Fruit fly (Drosophila melanogaster): ENCODE results near the gene CG13998.
A peak's percentile ranks its signal among the peaks of the same experiment; 100 is the strongest.

CG13998 gene

DNA sequence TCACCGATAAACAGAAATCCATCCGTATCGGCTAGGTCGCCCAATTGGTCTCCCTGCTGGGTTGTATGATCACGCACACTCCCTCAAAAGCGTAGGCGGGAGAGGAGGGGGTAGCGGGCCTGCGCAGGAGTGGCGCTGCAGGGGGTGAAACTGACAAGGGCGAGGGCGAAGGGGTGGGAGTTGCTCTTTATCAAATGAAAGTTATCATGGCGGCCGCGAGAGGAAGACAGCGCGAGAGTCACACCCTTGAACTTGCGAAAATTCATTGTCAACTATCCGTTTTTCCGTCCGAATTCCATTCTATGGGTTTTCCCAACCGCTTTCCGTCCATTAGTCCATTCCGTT lies 22.4 kb upstream of the CG13998 start (continued):
- TF ChIP-seq knrl (GFP tag; IDR thresholded peaks at IDR 0.05; ENCODE audit: partially characterized antibody), result no peak
- no peak for TF ChIP-seq CG7839 (tag; optimal IDR thresholded peaks at IDR 0.05)
- no peak for TF ChIP-seq CG30403 (GFP tag; optimal IDR thresholded peaks at IDR 0.05)
- no peak for TF ChIP-seq Atf6 (GFP tag; IDR thresholded peaks at IDR 0.05)
- TF ChIP-seq CG2129 (GFP tag; IDR thresholded peaks at IDR 0.05; ENCODE audit: partially characterized antibody), result no peak
- TF ChIP-seq Ptx1 (GFP tag; IDR thresholded peaks at IDR 0.05), result no peak
- TF ChIP-seq ems (GFP tag; optimal IDR thresholded peaks at IDR 0.05), result no peak
- TF ChIP-seq CG33557 (GFP tag; optimal IDR thresholded peaks at IDR 0.05), result no peak
- peak; percentile 42 for TF ChIP-seq CG10267 (tag; optimal IDR thresholded peaks at IDR 0.05)
- TF ChIP-seq CG14441 (GFP tag; IDR thresholded peaks at IDR 0.05), result no peak
- TF ChIP-seq Fer1 (GFP tag; optimal IDR thresholded peaks at IDR 0.05), result no peak
- TF ChIP-seq CG12071 (GFP tag; optimal IDR thresholded peaks at IDR 0.05), result peak; percentile 7
- TF ChIP-seq pros (GFP tag; optimal IDR thresholded peaks at IDR 0.05), result peak; percentile 40
- TF ChIP-seq Hr78 (GFP tag; optimal IDR thresholded peaks at IDR 0.05), result peak in 1 of 2 experiments; percentile 33
- TF ChIP-seq dm (GFP tag; optimal IDR thresholded peaks at IDR 0.05), result no peak
- TF ChIP-seq Hr51 (GFP tag; optimal IDR thresholded peaks at IDR 0.05), result no peak
- TF ChIP-seq Ada2b (GFP tag; IDR thresholded peaks at IDR 0.05), result no peak
- no peak for TF ChIP-seq Gug (GFP tag; IDR thresholded peaks at IDR 0.05)
- peak; percentile 79 for TF ChIP-seq CG15479 (GFP tag; optimal IDR thresholded peaks at IDR 0.05)
- no peak for TF ChIP-seq dan (GFP tag; IDR thresholded peaks at IDR 0.05)
- no peak for TF ChIP-seq CG1792 (GFP tag; optimal IDR thresholded peaks at IDR 0.05)
- no peak for TF ChIP-seq HmgZ (tag; optimal IDR thresholded peaks at IDR 0.05)
- TF ChIP-seq CG1832 (GFP tag; optimal IDR thresholded peaks at IDR 0.05), result peak; percentile 46
- TF ChIP-seq CG18262 (tag; optimal IDR thresholded peaks at IDR 0.05), result no peak
- no peak for TF ChIP-seq prd (optimal IDR thresholded peaks at IDR 0.05)
- no peak for TF ChIP-seq prd (GFP tag; IDR thresholded peaks at IDR 0.05)
- no peak for TF ChIP-seq CG13296 (GFP tag; optimal IDR thresholded peaks at IDR 0.05)
- no peak for TF ChIP-seq lov (optimal IDR thresholded peaks at IDR 0.05)
- TF ChIP-seq lov (GFP tag; IDR thresholded peaks at IDR 0.05), result no peak
- no peak for TF ChIP-seq BEAF-32 (GFP tag; optimal IDR thresholded peaks at IDR 0.05)

DNA sequence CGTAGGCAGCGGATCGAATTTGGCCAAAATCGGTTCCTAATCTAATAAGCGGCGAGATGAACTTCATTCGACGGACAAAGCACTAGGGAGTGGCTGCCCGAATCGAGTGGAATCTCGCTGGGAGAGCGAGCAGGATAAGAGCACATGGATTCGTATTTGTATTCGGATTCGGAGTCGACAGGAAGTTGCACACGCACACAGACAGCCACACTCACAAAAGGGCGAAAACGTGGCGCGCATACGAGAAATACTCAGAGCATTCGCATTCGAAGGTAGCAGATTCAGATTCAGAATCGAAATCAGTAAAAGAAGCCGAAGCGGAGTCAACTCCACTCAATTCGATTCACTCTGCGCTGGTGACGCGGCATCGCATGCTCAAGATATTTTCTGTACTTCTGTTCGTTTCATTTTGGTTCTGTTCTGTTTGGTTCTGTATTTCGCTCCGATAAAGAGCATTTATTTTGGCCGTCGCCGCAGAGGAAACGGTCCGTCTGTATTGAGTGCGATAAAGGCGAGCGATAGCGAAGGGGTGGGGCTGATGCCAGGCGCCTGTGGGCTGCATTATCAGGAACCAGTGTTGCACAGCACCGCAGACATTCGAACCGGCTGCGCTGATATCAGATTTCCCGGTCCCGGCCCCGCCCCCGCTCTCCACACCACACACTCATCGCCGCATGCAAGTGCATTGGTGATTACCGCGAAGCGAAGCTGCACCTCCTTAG lies 21.9 kb upstream of the CG13998 start:
- TF ChIP-seq sens (GFP tag), result peak; percentile 56
- TF ChIP-seq dm (GFP tag; optimal IDR thresholded peaks at IDR 0.05), result no peak
- no peak for TF ChIP-seq Sox102F (GFP tag; optimal IDR thresholded peaks at IDR 0.05)
- no peak for TF ChIP-seq grau (tag; optimal IDR thresholded peaks at IDR 0.05)
- TF ChIP-seq Max (GFP tag; optimal IDR thresholded peaks at IDR 0.05), result peak; percentile 13
- TF ChIP-seq sisA (GFP tag; IDR thresholded peaks at IDR 0.05), result no peak
- no peak for TF ChIP-seq en (GFP tag; optimal IDR thresholded peaks at IDR 0.05)
- no peak for TF ChIP-seq al (GFP tag; IDR thresholded peaks at IDR 0.05)
- no peak for TF ChIP-seq zfh1 (GFP tag; IDR thresholded peaks at IDR 0.05)
- TF ChIP-seq CG3281 (GFP tag; optimal IDR thresholded peaks at IDR 0.05), result no peak
- TF ChIP-seq fd102C (GFP tag; optimal IDR thresholded peaks at IDR 0.05), result no peak
- peak in 1 of 2 experiments; percentile 4 for TF ChIP-seq tll (GFP tag; optimal IDR thresholded peaks at IDR 0.05)
- TF ChIP-seq fd96Cb (tag; optimal IDR thresholded peaks at IDR 0.05), result no peak
- no peak for TF ChIP-seq vnd (GFP tag; IDR thresholded peaks at IDR 0.05; ENCODE audit: partially characterized antibody)
- TF ChIP-seq NC2α (GFP tag; optimal IDR thresholded peaks at IDR 0.05), result no peak
- TF ChIP-seq dpn (GFP tag; optimal IDR thresholded peaks at IDR 0.05), result no peak
- TF ChIP-seq CG8281 (tag; optimal IDR thresholded peaks at IDR 0.05), result no peak
- peak; percentile 2 for TF ChIP-seq Hey (tag; optimal IDR thresholded peaks at IDR 0.05)
- no peak for TF ChIP-seq tio (GFP tag; optimal IDR thresholded peaks at IDR 0.05)
- no peak for TF ChIP-seq sens-2 (GFP tag; IDR thresholded peaks at IDR 0.05)
- no peak for TF ChIP-seq CG10366 (GFP tag; IDR thresholded peaks at IDR 0.05)
- TF ChIP-seq CG7271 (tag; optimal IDR thresholded peaks at IDR 0.05), result no peak

Data from whole organism, embryonic.